Worm (Caenorhabditis elegans): ENCODE data around the gene prp-6.
"Not testable (repeated sequence)": the region's sequence is repeated elsewhere in the genome, so short reads cannot be mapped to it uniquely, and the experiment has no call there.

ce11 chrV:18010737-18011136 lies 11.5 kb upstream of the prp-6 start, which contains the start of gene Y59A8B.26:
- TF ChIP-seq him-1, W03F9.2 (tag; optimal IDR thresholded peaks at IDR 0.05): not testable (repeated sequence)
